Fruit fly (Drosophila melanogaster) whole organism, larva: ENCODE measurements around the gene CG14331.

Experiments
- noc ChIP-seq: fragments of 200-800 bp; sonication (Bioruptor generic); optimal IDR thresholded peaks from 3 replicates; lab custom pipeline; 2019; ENCODE audit warnings: missing biosample characterization, mild to moderate bottlenecking, missing genetic modification characterization, moderate library complexity

CG14331 gene

DNA sequence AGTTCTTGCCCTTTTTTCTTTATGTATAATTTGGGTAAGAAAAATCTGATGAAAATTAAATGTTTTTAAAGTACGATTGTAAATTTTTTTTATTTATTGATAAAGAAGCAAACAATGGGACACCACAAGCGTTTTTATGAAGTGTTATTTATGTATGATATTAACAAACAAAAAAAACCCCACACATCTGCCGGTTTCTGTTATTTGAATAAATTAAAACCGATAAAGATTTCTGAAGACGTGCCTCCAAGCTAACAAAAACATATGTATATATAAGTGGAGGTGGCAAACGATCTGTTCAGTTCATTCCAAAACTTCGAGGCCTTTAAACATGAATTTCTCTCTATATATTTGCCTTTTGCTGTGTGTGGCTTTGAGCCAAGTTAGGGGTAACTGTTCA lies 26.9 kb downstream of the CG14331 start, which contains the start of gene CG42822:
Gene CG42822 (plus strand): TSS at position 301 of the 400 bp plus-strand sequence.
- no peak for TF ChIP-seq noc (tag; lab: Kevin White, UChicago)

DNA sequence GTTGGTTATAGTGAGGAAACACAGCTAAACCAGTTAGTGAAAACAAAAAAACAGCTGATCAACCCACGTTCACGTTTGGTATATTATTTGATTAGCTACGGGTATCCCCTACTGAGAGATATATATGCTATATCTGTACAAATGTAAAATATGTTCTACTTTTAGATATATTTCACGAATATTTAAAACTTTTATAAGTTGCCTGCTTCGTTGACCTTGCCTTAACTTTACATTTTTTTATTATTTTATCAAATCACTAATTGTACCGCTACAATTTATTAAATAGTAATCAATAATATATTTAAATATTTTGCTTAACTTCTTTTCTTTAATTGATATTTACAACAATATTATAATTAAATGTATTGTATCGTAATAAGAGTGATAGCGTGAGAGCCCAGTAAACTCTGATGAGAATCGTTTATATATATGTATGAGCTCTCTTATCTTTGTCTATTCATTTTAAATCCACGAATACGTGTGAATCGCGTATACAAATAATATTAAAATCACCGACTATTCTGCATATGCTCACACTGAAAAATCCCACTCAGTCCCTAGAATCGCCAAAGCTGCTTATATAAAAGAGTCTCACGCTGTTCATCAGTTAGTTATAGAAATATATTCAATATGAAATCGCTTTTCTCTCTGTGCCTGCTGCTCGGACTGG lies 27.9 kb downstream of the CG14331 start, which contains the start of gene CG42821:
Gene CG42821 (plus strand): TSS at position 620 of the 670 bp plus-strand sequence.
- no peak for TF ChIP-seq noc (tag; lab: Kevin White, UChicago)

DNA sequence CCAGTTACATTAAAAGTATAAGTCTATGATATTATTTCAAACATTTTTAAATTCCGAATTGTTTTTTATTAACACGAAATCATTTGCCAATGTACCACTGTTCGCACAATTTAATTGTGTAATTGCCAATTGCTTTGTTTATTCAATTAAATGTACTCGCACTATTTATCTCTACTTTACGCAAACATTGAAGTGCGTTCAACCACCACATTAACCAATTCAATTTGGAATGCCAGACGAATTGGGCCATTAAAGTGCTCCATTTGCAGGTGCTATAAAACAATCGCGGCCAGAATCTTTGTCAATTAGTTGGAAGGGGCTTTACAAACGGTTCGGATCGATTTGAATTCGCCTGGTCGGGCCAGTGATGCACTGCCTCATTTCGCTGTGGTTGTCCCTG lies 29.7 kb downstream of the CG14331 start, which contains the start of gene CG5863:
Gene CG5863 (plus strand): TSS at position 301 of the 400 bp plus-strand sequence.
- no peak for TF ChIP-seq noc (tag; lab: Kevin White, UChicago)

DNA sequence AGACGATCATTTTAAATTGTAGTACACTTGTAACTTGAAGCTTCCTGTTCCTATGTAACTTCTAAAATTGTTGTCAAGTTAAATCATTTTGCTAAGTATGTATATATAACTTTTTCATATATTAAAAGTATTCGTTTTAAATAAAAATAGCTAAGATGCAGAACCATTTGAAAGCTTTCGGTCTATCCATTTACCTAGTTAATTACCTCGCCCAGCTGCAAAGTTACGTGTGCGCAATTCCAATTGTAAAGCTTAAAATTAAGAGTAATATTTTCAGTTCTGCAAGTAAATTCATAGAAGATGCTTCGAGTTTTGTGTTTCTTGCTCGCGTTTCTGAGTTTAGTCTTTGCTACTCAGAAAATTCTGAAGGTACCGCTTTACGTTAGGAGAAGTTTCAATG lies 31.2 kb downstream of the CG14331 start, which contains the start of gene CG5860:
Gene CG5860 (plus strand): TSS at position 301 of the 400 bp plus-strand sequence.
- no peak for TF ChIP-seq noc (tag; lab: Kevin White, UChicago)

DNA sequence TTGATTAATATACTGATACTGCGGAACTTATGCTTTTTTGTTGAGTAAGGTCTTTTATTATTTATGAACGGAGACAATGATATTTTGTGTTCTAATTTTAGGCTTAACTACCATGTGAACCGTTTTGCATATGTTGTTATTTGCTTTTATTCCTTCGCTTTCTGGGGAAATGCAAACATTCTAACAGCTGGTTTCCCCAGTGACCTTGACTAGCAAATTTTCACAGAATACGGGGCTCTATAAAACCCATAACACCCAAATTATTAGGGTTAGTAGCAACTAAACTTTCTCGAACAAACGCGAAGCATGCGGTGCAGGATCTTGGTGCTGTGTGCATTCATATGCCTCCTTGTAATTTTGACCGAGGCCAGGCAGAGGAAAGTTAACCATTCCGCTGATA lies 33.0 kb downstream of the CG14331 start, which contains the start of gene CG17283:
Gene CG17283 (plus strand): TSS at position 301 of the 400 bp plus-strand sequence.
- no peak for TF ChIP-seq noc (tag; lab: Kevin White, UChicago)

DNA sequence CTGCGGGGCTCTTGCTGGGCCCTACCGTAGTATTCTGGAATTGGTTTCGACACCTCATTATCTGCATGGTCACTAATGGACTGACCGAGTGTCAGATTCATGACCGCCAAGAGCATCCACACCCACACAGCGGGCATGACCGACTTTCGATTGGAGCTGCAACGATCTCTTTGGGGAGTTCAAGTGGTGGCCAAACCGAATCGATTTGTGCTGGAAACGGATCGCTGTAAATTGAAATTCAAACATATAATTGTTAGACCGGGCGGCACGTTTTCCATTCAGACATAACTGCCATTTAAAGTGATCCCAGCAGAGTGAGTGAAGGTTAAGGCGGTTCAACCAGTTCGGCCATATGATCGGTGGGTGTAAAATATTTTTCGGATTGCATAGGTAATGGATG lies 34.1 kb downstream of the CG14331 start, which contains the start of the genes CG42824 and CG42798:
Gene CG42824 (minus strand): TSS at position 101 of the 400 bp plus-strand sequence.
Gene CG42798 (plus strand): TSS at position 268 of the 400 bp plus-strand sequence.
- no peak for TF ChIP-seq noc (tag; lab: Kevin White, UChicago)

DNA sequence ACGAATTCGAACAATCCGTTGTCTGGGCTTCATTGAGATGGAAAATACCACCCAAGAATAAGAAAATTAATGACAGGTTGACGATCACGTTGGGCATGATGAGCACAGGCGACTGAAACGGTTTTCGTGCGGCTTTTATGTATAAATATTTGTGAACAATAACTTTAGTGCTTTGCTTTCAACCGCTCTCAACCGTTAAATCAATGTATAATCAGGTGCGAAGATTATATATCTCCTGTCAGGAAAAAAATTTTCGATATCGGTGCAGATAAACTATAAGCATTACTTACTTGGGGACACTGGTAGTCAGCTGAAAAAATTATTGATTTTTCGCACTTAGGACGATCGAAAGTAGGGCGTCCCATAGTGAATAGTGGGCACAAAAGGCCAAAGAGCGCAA lies 35.5 kb downstream of the CG14331 start, which contains the start of gene CG42823:
Gene CG42823 (minus strand): TSS at position 101 of the 400 bp plus-strand sequence.
- no peak for TF ChIP-seq noc (tag; lab: Kevin White, UChicago)

DNA sequence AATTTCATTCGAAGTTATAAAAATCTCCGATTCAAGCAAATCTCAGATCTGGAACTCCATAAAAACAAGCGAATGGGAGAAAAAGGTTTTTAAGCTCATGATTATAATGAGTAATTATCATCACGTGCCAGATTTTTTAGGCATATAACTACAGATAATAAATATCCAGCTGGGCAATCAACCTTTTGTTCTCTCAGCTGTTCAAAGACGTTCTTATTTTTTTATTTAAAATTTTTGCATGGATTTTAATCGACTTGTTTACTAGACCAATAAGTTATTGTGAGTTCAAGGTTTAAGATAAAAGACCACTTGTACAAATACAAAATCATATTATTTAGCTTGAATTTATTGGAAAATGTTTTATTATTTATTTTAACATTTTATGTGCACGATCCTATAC lies 36.4 kb downstream of the CG14331 start:
- peak; percentile 48 for TF ChIP-seq noc (tag; lab: Kevin White, UChicago)

DNA sequence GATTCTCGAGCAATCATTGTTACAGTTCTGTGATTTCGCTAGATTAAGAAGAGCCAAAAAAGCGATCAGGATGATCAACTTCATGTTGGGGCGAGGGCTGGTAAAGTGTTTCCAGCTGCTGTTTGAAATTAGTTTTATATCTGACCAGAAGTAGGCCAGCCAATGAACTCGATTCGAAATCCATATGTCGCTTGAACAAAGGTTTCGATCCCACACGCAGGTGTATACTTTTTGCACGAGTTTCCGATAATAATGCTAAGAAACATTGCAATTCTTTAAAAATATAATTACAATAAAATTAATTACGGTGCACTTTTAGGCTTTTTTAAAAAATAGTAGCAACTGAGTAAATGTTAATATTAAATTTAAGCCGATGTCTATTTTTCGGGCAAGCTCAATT lies 36.9 kb downstream of the CG14331 start, which contains the start of gene CG34280:
Gene CG34280 (minus strand): TSS at position 101 of the 400 bp plus-strand sequence.
- no peak for TF ChIP-seq noc (tag; lab: Kevin White, UChicago)

DNA sequence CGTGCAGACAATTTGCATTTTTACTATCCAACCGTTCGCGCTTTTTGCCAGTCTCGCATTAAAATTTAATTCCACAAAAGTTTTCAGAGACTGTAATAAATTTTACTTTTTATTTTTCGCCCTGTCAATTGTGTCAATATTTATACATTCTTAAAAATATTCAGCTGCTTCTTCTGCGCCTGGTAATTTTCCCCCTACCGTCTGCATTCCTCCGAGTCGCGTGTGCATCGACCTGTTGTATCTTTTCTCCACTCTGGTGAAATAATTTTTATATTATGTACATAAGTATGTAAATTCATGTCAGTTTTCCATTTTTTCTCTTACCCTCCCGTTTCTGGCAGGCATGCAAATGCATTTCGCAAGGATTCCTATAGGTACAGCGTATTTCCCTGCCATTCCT lies 37.3 kb downstream of the CG14331 start, which contains the start of gene CG34279:
Gene CG34279 (minus strand): TSS at position 101 of the 400 bp plus-strand sequence.
- TF ChIP-seq noc (tag; lab: Kevin White, UChicago): no peak

DNA sequence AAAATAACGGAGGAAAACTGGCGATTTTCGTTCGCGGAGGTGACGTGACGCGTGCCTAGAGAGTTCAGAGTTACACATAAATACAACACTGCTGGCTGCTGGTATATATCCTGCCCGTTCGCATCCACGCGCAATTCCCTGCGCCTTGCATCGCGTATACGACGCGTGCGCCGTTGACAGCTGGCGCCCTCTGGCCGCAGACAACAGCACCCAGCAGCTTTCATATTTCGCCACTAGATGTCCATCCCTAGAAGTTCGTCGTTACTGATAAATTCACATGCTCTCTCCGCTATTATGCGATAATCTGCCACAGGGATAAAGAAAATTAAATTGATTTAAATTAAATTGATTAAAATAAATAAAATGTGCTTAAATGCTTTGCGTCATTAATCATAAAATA lies 38.1 kb downstream of the CG14331 start, which contains the start of gene Sur-8:
Gene Sur-8 (minus strand): TSS at position 82 of the 400 bp plus-strand sequence.
- TF ChIP-seq noc (tag; lab: Kevin White, UChicago): no peak

DNA sequence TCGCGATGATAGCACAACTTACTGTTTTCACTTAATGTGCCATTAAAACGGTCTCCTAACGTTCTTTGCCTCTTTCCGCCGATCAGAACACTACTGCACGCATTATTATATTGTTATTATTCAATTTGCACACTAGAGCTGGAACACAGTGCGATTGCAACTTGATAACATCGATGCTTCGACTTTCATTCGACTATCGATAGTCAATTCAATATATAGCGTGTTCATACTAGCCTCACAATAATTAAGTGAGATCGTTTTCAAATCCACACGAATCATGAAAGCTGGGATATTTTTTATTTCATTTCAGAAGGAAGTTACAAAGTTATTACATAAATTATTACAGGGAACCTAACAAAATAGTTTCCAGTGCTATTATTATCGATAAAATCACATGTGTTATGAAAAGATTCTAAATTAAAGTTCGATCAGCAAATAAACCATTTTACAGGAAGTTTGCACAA lies 39.2 kb downstream of the CG14331 start:
- no peak for TF ChIP-seq noc (tag; lab: Kevin White, UChicago)

DNA sequence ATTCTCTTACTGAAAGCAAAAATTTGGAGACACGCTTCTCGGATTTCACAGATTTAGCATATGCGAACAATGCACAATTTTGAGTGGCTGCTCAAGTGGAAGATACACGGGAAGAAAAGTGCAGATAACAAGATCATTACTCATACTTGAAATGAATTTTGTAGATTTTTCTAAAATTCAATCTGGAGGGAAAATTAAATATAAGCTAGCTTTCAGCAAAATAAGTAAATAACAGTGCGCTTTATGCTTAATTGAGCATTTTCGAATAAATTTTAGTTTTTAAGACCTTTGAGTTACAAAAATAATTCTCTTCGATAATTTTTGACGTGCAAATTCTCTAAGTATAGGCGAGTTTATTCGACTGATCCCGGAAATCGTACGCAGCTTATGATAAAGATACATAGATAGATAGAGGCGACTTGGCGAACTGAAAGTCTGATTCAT lies 39.8 kb downstream of the CG14331 start:
- TF ChIP-seq noc (tag; lab: Kevin White, UChicago): no peak

DNA sequence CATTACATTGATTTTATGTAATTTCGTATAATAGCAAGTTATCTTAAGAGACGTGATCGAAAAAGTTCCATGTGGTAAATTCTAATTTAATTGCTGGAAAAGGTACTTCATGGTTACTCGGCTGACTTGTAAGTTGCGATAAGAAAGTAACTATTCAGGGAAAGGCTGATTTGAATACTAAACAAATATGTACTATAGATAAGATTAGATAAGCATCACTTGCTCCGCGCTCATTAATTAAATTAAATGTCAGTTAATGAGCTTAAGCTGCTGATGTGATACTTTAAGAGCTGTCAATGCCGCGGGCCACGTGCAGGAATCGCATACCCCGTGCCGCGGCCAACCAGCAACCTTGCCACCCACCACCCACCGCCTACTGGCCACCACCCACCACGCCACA lies 40.4 kb downstream of the CG14331 start:
- no peak for TF ChIP-seq noc (tag; lab: Kevin White, UChicago)

DNA sequence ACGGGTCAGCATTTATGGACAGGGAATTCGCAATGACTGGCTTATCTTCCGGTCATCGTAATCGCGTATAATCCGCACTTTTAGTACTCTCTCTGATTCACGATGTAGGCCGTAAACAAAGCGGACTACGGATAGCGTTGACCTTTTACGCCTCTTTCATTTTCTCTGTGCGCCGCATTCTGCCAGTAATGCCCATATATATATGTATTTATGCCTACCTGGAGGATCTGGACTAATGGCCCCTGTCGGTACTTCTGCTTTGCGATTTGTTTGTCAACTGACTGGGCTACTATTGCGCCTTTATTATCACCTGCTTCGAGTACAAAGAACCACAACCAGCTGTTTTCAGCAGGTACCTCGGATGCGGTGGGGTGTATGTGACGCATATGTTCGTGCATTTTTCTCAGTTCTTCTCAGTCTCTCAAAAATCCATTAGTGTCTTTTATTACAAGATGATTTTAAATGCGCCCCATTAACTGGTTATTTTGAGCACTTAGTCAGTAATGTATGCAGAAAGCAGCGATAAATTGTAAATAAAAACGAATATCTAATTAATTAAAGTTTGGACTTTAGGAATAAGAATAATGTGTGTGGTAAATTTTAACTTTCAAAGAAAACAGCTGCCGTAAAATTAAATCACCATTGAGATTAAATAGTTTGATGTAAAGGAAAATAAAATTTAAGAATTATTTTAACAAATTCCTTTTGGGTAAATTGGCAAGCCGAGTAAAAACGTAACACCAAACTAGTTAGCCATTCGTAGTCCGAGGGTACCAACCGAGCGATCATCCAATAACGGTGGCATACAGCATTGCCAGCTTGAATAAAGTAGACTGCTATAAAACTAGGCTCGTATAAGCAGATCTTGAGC lies 46.0 kb downstream of the CG14331 start, which contains the start of gene CREG:
Gene CREG (minus strand): TSS at position 323 of the 871 bp plus-strand sequence.
- TF ChIP-seq noc (tag; lab: Kevin White, UChicago): peak; percentile 69
